Fruit fly (Drosophila melanogaster): Measurements from ENCODE around the gene BigH1.

BigH1 gene

DNA sequence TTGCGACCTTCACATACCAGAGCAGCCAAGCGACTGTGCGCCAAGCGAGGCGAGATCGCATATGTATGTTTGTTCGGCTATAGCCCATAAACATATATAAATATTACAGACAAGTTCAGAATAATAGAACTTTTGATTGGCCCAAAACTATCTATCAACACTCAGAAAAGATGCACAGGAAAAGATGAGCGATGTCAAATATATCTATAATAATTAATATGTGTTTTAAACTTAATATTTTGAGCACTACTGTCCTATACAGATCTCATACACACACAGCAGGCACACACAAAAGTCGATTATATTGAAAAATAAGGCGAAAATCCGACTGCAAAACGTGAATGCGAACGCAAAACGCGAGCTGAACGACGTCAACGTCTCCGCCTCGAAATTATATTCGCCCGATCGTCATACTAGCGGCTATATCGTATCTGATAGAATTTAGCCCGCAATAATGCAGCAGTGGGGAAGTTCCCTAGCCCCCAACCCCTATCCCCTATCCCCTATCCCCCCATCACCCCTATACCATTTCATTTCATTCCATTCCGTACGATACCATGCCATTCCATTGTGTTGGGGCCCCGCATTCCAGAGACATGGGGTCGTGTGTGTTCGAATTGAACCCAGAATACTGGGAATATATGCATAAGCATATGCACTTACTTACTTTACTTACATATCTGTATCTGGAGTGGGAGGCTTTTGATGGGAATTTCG is 48.4 kb downstream of the BigH1 start (continued):
- TF ChIP-seq CG2120 (GFP tag; optimal IDR thresholded peaks at IDR 0.05): peak; percentile 19
- TF ChIP-seq CG12391 (tag; optimal IDR thresholded peaks at IDR 0.05): peak; percentile 31
- no peak for TF ChIP-seq Nf-YB (GFP tag; optimal IDR thresholded peaks at IDR 0.05)
- no peak for TF ChIP-seq hkb (optimal IDR thresholded peaks at IDR 0.05)
- peak; percentile 34; the same call in 1 of the 2 replicates for TF ChIP-seq hkb (GFP tag; IDR thresholded peaks at IDR 0.05)
- no peak for TF ChIP-seq CG11560 (tag; IDR thresholded peaks at IDR 0.05)
- peak; percentile 72 for TF ChIP-seq Rfx (GFP tag; IDR thresholded peaks at IDR 0.05)
- TF ChIP-seq CG17361 (GFP tag; IDR thresholded peaks at IDR 0.05): peak; percentile 24; the same call in 1 of the 3 replicates
- TF ChIP-seq CG14710 (tag; optimal IDR thresholded peaks at IDR 0.05): no peak
- no peak for TF ChIP-seq zfh1 (GFP tag; IDR thresholded peaks at IDR 0.05)
- TF ChIP-seq CG12155 (GFP tag; optimal IDR thresholded peaks at IDR 0.05): peak; percentile 4
- TF ChIP-seq CG3065 (GFP tag; optimal IDR thresholded peaks at IDR 0.05): no peak
- TF ChIP-seq CkIIα-i1 (GFP tag; IDR thresholded peaks at IDR 0.05): no peak
- no peak for TF ChIP-seq CG10979 (tag; optimal IDR thresholded peaks at IDR 0.05)
- TF ChIP-seq CG13123 (GFP tag; optimal IDR thresholded peaks at IDR 0.05): no peak
- TF ChIP-seq CG14965 (GFP tag; optimal IDR thresholded peaks at IDR 0.05; ENCODE audit: borderline replicate concordance): no peak
- TF ChIP-seq CG4730 (GFP tag; IDR thresholded peaks at IDR 0.05): no peak
- no peak for TF ChIP-seq ken (GFP tag; IDR thresholded peaks at IDR 0.05)
- TF ChIP-seq onecut (GFP tag; IDR thresholded peaks at IDR 0.05): no peak
- TF ChIP-seq CG14014 (GFP tag; IDR thresholded peaks at IDR 0.05): peak; percentile 46; the same call in 1 of the 2 replicates

DNA sequence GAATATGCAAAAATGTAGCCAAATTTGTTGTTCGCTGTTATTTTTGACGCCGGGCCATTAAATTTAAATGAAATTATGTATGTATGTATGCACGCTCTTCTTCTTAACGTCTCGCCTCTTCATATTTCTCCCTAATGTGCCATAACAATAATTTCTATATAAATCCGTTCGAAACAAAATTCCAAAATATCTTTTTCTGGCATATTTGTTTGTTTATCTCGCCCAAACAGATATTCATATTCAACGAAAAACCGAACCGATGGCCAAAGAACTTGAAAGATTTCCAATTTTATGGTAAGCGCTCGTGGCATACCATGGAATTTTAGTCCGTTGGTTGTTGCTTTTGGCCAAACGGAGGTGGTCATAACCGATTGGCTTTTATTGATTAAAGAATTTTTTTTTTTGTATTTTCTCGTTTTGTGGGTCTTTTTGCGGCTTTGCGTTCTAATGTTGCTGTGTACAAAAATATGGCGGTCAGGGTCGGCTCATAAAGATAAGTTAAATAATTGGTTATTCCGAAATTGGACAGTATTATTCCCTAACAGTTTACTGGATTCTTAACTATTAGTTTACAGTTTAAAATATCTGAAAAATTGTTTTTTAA is 50.0 kb downstream of the BigH1 start:
- TF ChIP-seq CG12769 (tag; optimal IDR thresholded peaks at IDR 0.05) (peak; percentile 15), exex (tag; optimal IDR thresholded peaks at IDR 0.05) (peak; percentile 69), chinmo (GFP tag; IDR thresholded peaks at IDR 0.05; ENCODE audit: partially characterized antibody) (0 out of 4 replicates have a peak, but pooled peaks have one; percentile 40), CG17385 (GFP tag; optimal IDR thresholded peaks at IDR 0.05) (peak; percentile 17), Med (GFP tag) (peak; percentile 12), abd-A (tag; optimal IDR thresholded peaks at IDR 0.05) (peak; percentile 51), sd (tag; optimal IDR thresholded peaks at IDR 0.05) (peak; percentile 96), CG16813 (GFP tag; IDR thresholded peaks at IDR 0.05; ENCODE audit: partially characterized antibody) (no peak), vvl (GFP tag; IDR thresholded peaks at IDR 0.05) (peak; percentile 52; the same call in 1 of the 2 replicates), CG13894 (tag; optimal IDR thresholded peaks at IDR 0.05) (peak; percentile 58), Atf6 (GFP tag; IDR thresholded peaks at IDR 0.05) (0 out of 2 replicates have a peak, but pooled peaks have one; percentile 31), MTF-1 (GFP tag; optimal IDR thresholded peaks at IDR 0.05; ENCODE audit: borderline replicate concordance) (no peak), D19A (tag; optimal IDR thresholded peaks at IDR 0.05) (no peak), Pdp1 (GFP tag; optimal IDR thresholded peaks at IDR 0.05) (peak in 1 of 2 experiments; percentile 17), Mrtf (GFP tag; IDR thresholded peaks at IDR 0.05) (no peak), CG18619 (GFP tag; optimal IDR thresholded peaks at IDR 0.05) (no peak), sug (tag; optimal IDR thresholded peaks at IDR 0.05) (peak; percentile 60), CG2199 (GFP tag; IDR thresholded peaks at IDR 0.05) (peak; percentile 56; the same call in 1 of the 3 replicates)

Measured in whole organism, embryonic.